Fruit fly (Drosophila melanogaster) whole organism, embryonic: Measurements from ENCODE around the gene sob.

Experiments
- Blimp-1 ChIP-seq: fragments of 200-800 bp; sonication (Bioruptor generic); optimal IDR thresholded peaks from 3 replicates; lab custom pipeline; 2018; ENCODE audit warnings: missing biosample characterization, missing genetic modification characterization, mild to moderate bottlenecking, moderate library complexity, missing genetic modification reagents
- CG10267 ChIP-seq: fragments of 200-800 bp; sonication (Bioruptor generic); optimal IDR thresholded peaks from 2 replicates; lab custom pipeline; 2018; ENCODE audit warnings: missing biosample characterization, mild to moderate bottlenecking, missing genetic modification characterization, moderate library complexity
- CG10979 ChIP-seq: fragments of 200-800 bp; sonication (Bioruptor generic); optimal IDR thresholded peaks from 2 replicates; lab custom pipeline; 2018; ENCODE audit warnings: missing biosample characterization, mild to moderate bottlenecking, missing genetic modification characterization, moderate library complexity
- CG11085 ChIP-seq: fragments of 200-800 bp; sonication (Bioruptor generic); IDR thresholded peaks from 2 replicates; pipeline ENCODE4 v1.3.6; 2022; ENCODE audit warnings: missing biosample characterization, missing genetic modification characterization
- CG12391 ChIP-seq: fragments of 200-800 bp; sonication (Bioruptor generic); optimal IDR thresholded peaks from 3 replicates; lab custom pipeline; 2018; ENCODE audit warnings: missing biosample characterization, mild to moderate bottlenecking, missing genetic modification characterization, moderate library complexity
- CG13287 ChIP-seq: fragments of 200-800 bp; sonication (Bioruptor generic); IDR thresholded peaks from 2 replicates; pipeline ENCODE4 v1.3.6; 2022; ENCODE audit warnings: missing biosample characterization, missing genetic modification characterization; ENCODE audit not compliant: partially characterized antibody
- CG14860 ChIP-seq: fragments of 200-800 bp; sonication (Bioruptor generic); IDR thresholded peaks from 3 replicates; pipeline ENCODE4 v1.3.6; 2022; ENCODE audit warnings: missing biosample characterization, missing genetic modification characterization; ENCODE audit not compliant: partially characterized antibody
- CG1529 ChIP-seq: fragments of 200-800 bp; sonication (Bioruptor generic); optimal IDR thresholded peaks from 3 replicates; lab custom pipeline; 2018; ENCODE audit warnings: missing biosample characterization, missing genetic modification characterization
- CG17829 ChIP-seq: fragments of 200-800 bp; optimal IDR thresholded peaks from 2 replicates; lab custom pipeline; 2019; ENCODE audit warnings: missing biosample characterization, mild to moderate bottlenecking, missing genetic modification characterization, moderate library complexity
- CG2712 ChIP-seq: fragments of 200-800 bp; optimal IDR thresholded peaks from 3 replicates; lab custom pipeline; 2019; ENCODE audit warnings: missing biosample characterization, mild to moderate bottlenecking, missing genetic modification characterization, moderate library complexity
- CG3281 ChIP-seq: fragments of 200-800 bp; sonication (Bioruptor generic); optimal IDR thresholded peaks from 3 replicates; lab custom pipeline; 2017; ENCODE audit warnings: missing biosample characterization, mild to moderate bottlenecking, missing genetic modification characterization
- CG3726 ChIP-seq: fragments of 200-800 bp; sonication (Bioruptor generic); IDR thresholded peaks from 3 replicates; pipeline ENCODE4, ENCODE4 v1.3.6; 2022; ENCODE audit warnings: missing biosample characterization, missing genetic modification characterization
- CG3847 ChIP-seq: fragments of 200-800 bp; sonication (Bioruptor generic); IDR thresholded peaks from 2 replicates; pipeline ENCODE4 v1.3.6; 2022; ENCODE audit warnings: missing biosample characterization, missing genetic modification characterization
- CG4424 ChIP-seq: fragments of 200-800 bp; sonication (Bioruptor generic); optimal IDR thresholded peaks from 3 replicates; lab custom pipeline; 2016; ENCODE audit warnings: missing biosample characterization, missing genetic modification characterization
- CG4730 ChIP-seq: fragments of 200-800 bp; sonication (Bioruptor generic); IDR thresholded peaks from 2 replicates; pipeline ENCODE4 v1.3.6; 2022; ENCODE audit warnings: missing biosample characterization, missing genetic modification characterization
- CG6254 ChIP-seq: fragments of 200-800 bp; sonication (Bioruptor generic); optimal IDR thresholded peaks from 3 replicates; lab custom pipeline; 2017; ENCODE audit warnings: mild to moderate bottlenecking, missing biosample characterization, missing genetic modification reagents, missing genetic modification characterization
- CG6689 ChIP-seq: fragments of 200-800 bp; sonication (Bioruptor generic); IDR thresholded peaks from 2 replicates; pipeline ENCODE4 v1.3.6; 2022; ENCODE audit warnings: missing biosample characterization, missing genetic modification characterization
- CG7357 ChIP-seq: fragments of 200-800 bp; sonication (Bioruptor generic); IDR thresholded peaks from 3 replicates; pipeline ENCODE4 v1.3.6; 2022; ENCODE audit warnings: missing biosample characterization, missing genetic modification characterization
- CG7372 ChIP-seq: fragments of 200-800 bp; sonication (Bioruptor generic); IDR thresholded peaks from 2 replicates; pipeline ENCODE4 v1.3.6; 2022; ENCODE audit warnings: missing biosample characterization, missing genetic modification characterization
- CG7963 ChIP-seq: fragments of 200-800 bp; sonication (Bioruptor generic); IDR thresholded peaks from 3 replicates; pipeline ENCODE4 v1.3.6; 2022; ENCODE audit warnings: missing biosample characterization, missing genetic modification characterization; ENCODE audit not compliant: partially characterized antibody
- CG8290 ChIP-seq, 3 experiments: fragments of 200-800 bp; sonication (Bioruptor generic); optimal IDR thresholded peaks; 2 replicates each; lab custom pipeline; 2016 to 2019; ENCODE audit warnings: missing biosample characterization in 3 of 3, missing genetic modification characterization in 3 of 3, mild to moderate bottlenecking in 2 of 3, moderate library complexity in 1 of 3
- CG8388 ChIP-seq: fragments of 200-800 bp; sonication (Bioruptor generic); optimal IDR thresholded peaks from 2 replicates; lab custom pipeline; 2019; ENCODE audit warnings: missing biosample characterization, mild to moderate bottlenecking, missing genetic modification characterization, moderate library complexity
- CG8478 ChIP-seq: fragments of >200 bp; optimal IDR thresholded peaks from 2 replicates; lab custom pipeline; 2018
- CG9727 ChIP-seq: fragments of 200-800 bp; sonication (Bioruptor generic); optimal IDR thresholded peaks from 3 replicates; lab custom pipeline; 2017; ENCODE audit warnings: missing biosample characterization, mild to moderate bottlenecking, missing genetic modification characterization
- HLH54F ChIP-seq: fragments of 200-800 bp; sonication (Bioruptor generic); optimal IDR thresholded peaks from 3 replicates; lab custom pipeline; 2016; ENCODE audit warnings: missing biosample characterization, missing genetic modification characterization
- Hr51 ChIP-seq, 2 experiments: fragments of 200-800 bp; sonication (Bioruptor generic); optimal IDR thresholded peaks; 2 replicates in 1 of 2; 3 replicates in 1 of 2; lab custom pipeline; 2016 to 2018; ENCODE audit warnings: missing biosample characterization in 2 of 2, missing genetic modification characterization in 2 of 2, mild to moderate bottlenecking in 1 of 2, moderate library complexity in 1 of 2
- Lhr ChIP-seq: fragments of 200-800 bp; sonication (Bioruptor generic); optimal IDR thresholded peaks from 3 replicates; lab custom pipeline; 2017; ENCODE audit warnings: mild to moderate bottlenecking, missing biosample characterization, missing genetic modification reagents, missing genetic modification characterization
- Med ChIP-seq: fragments of 200-800 bp; sonication (Bioruptor generic); peaks from one replicate; lab custom pipeline; 2016; ENCODE audit warnings: missing biosample characterization, missing genetic modification characterization, mild to moderate bottlenecking, inconsistent platforms, moderate library complexity
- Oaz ChIP-seq: fragments of 200-800 bp; sonication (Bioruptor generic); IDR thresholded peaks from 2 replicates; pipeline ENCODE4 v1.3.6; 2022; ENCODE audit warnings: missing biosample characterization, missing genetic modification characterization
- Sin3A ChIP-seq: fragments of >200 bp; optimal IDR thresholded peaks from 2 replicates; lab custom pipeline; 2018
- Sox102F ChIP-seq: fragments of 200-800 bp; sonication (Bioruptor generic); optimal IDR thresholded peaks from 2 replicates; lab custom pipeline; 2018; ENCODE audit warnings: missing biosample characterization, mild to moderate bottlenecking, missing genetic modification characterization, moderate library complexity
- br ChIP-seq: fragments of >200 bp; optimal IDR thresholded peaks from 2 replicates; lab custom pipeline; 2017
- cad ChIP-seq: fragments of >200 bp; optimal IDR thresholded peaks from 2 replicates; lab custom pipeline; 2017; ENCODE audit warnings: missing biosample characterization, missing genetic modification characterization
- ci ChIP-seq: fragments of 200-800 bp; sonication (Bioruptor generic); IDR thresholded peaks from 3 replicates; pipeline ENCODE4 v1.3.6; 2022; ENCODE audit warnings: missing biosample characterization, missing genetic modification characterization
- croc ChIP-seq: fragments of 200-800 bp; sonication (Bioruptor generic); conservative IDR thresholded peaks from 3 replicates; pipeline ENCODE4 v1.3.6; 2022; ENCODE audit warnings: missing biosample characterization, missing genetic modification characterization
- cwo ChIP-seq: fragments of 200-800 bp; sonication (Bioruptor generic); optimal IDR thresholded peaks from 3 replicates; lab custom pipeline; 2017; ENCODE audit warnings: missing biosample characterization, missing genetic modification characterization, mild to moderate bottlenecking, moderate library complexity, missing genetic modification reagents
- dan ChIP-seq: fragments of 200-800 bp; sonication (Bioruptor generic); IDR thresholded peaks from 2 replicates; pipeline ENCODE4 v1.3.6; 2022; ENCODE audit warnings: missing biosample characterization, missing genetic modification characterization
- eve ChIP-seq, 2 experiments: fragments of >200 bp; optimal IDR thresholded peaks; 2 replicates each; lab custom pipeline; 2017; ENCODE audit warnings: missing biosample characterization in 2 of 2, missing genetic modification characterization in 2 of 2
- fd96Cb ChIP-seq: fragments of 200-800 bp; sonication (Bioruptor generic); optimal IDR thresholded peaks from 2 replicates; lab custom pipeline; 2018; ENCODE audit warnings: missing biosample characterization, mild to moderate bottlenecking, missing genetic modification characterization, moderate library complexity
- ftz-f1 ChIP-seq: fragments of 200-800 bp; sonication (Bioruptor generic); optimal IDR thresholded peaks from 2 replicates; lab custom pipeline; 2016; ENCODE audit warnings: missing biosample characterization, missing genetic modification characterization
- gem ChIP-seq: fragments of 200-800 bp; sonication (Bioruptor generic); optimal IDR thresholded peaks from 2 replicates; lab custom pipeline; 2019; ENCODE audit warnings: missing biosample characterization, mild to moderate bottlenecking, missing genetic modification characterization, moderate library complexity
- gro ChIP-seq: fragments of 200-800 bp; sonication (Bioruptor generic); optimal IDR thresholded peaks from 2 replicates; lab custom pipeline; 2016; ENCODE audit warnings: missing biosample characterization, missing genetic modification characterization
- h ChIP-seq: fragments of >200 bp; optimal IDR thresholded peaks from 2 replicates; lab custom pipeline; 2017
- ind ChIP-seq: fragments of 200-800 bp; sonication (Bioruptor generic); optimal IDR thresholded peaks from 3 replicates; lab custom pipeline; 2016; ENCODE audit warnings: missing biosample characterization, missing genetic modification characterization
- lov ChIP-seq, 2 experiments: fragments of 200-800 bp in 1 of 2; fragments of >200 bp in 1 of 2; sonication (Bioruptor generic) in 1 of 2; IDR thresholded peaks in 1 of 2; optimal IDR thresholded peaks in 1 of 2; 2 replicates in 1 of 2; 3 replicates in 1 of 2; pipeline versions ENCODE4 v1.3.6 to Lab custom; 2017 to 2022; ENCODE audit warnings: missing biosample characterization in 1 of 2, missing genetic modification characterization in 1 of 2
- odd ChIP-seq: fragments of 200-800 bp; sonication (Bioruptor generic); optimal IDR thresholded peaks from 2 replicates; lab custom pipeline; 2017; ENCODE audit warnings: missing biosample characterization, mild to moderate bottlenecking, missing genetic modification characterization
- phol ChIP-seq: fragments of 200-800 bp; sonication (Bioruptor generic); optimal IDR thresholded peaks from 3 replicates; lab custom pipeline; 2018; ENCODE audit warnings: missing biosample characterization, mild to moderate bottlenecking, missing genetic modification characterization, moderate library complexity
- pnt ChIP-seq: fragments of 200-800 bp; sonication (Bioruptor generic); optimal IDR thresholded peaks from 3 replicates; lab custom pipeline; 2016; ENCODE audit warnings: missing biosample characterization, missing genetic modification characterization
- ro ChIP-seq: fragments of 200-800 bp; sonication (Bioruptor generic); IDR thresholded peaks from 2 replicates; pipeline ENCODE4 v1.3.6; 2022; ENCODE audit warnings: missing biosample characterization, missing genetic modification characterization
- toy ChIP-seq: fragments of 200-800 bp; sonication (Bioruptor generic); IDR thresholded peaks from 2 replicates; pipeline ENCODE4 v1.3.6; 2022; ENCODE audit warnings: missing biosample characterization, missing genetic modification characterization
- trem ChIP-seq: fragments of 200-800 bp; optimal IDR thresholded peaks from 3 replicates; lab custom pipeline; 2019; ENCODE audit warnings: missing biosample characterization, mild to moderate bottlenecking, missing genetic modification characterization, moderate library complexity
- usp ChIP-seq: fragments of >200 bp; optimal IDR thresholded peaks from 2 replicates; lab custom pipeline; 2017; ENCODE audit warnings: missing biosample characterization, missing genetic modification characterization

The sob gene

dm6 chr2L:3543062-3543461, 37.5 kb downstream of the sob start (continued):
- TF ChIP-seq CG3726 (GFP tag; lab: Robert Waterston, UW) = no peak
- peak; percentile 15 for TF ChIP-seq CG6254 (GFP tag; lab: Kevin White, UChicago)
- no peak for TF ChIP-seq usp (GFP tag; lab: Kevin White, UChicago)
- no peak for TF ChIP-seq HLH54F (GFP tag; lab: Kevin White, UChicago)
- TF ChIP-seq CG3847 (GFP tag; lab: Robert Waterston, UW) = no peak
- TF ChIP-seq CG7963 (GFP tag; lab: Robert Waterston, UW) = no peak
- no peak for TF ChIP-seq odd (GFP tag; lab: Kevin White, UChicago)
- no peak for TF ChIP-seq CG1529
- no peak for TF ChIP-seq CG6689 (GFP tag; lab: Robert Waterston, UW)
- no peak for TF ChIP-seq CG14860 (GFP tag; lab: Robert Waterston, UW)
- TF ChIP-seq Oaz (GFP tag; lab: Robert Waterston, UW) = no peak
- TF ChIP-seq CG8478 (lab: Kevin White, UChicago) = no peak
- TF ChIP-seq CG8290 (GFP tag; optimal IDR thresholded peaks at IDR 0.05; lab: Kevin White, UChicago) = no peak
- TF ChIP-seq CG8290 (tag; optimal IDR thresholded peaks at IDR 0.05; lab: Kevin White, UChicago) = no peak
- TF ChIP-seq CG2712 = peak; percentile 53
- TF ChIP-seq CG4424 = no peak
- no peak for TF ChIP-seq CG11085 (GFP tag; lab: Robert Waterston, UW)
- TF ChIP-seq CG3281 (GFP tag; lab: Kevin White, UChicago) = no peak
- no peak for TF ChIP-seq h (lab: Kevin White, UChicago)
- peak; percentile 28 for TF ChIP-seq Med (GFP tag; lab: Kevin White, UChicago)
- TF ChIP-seq CG10267 = no peak
- no peak for TF ChIP-seq dan (GFP tag; lab: Robert Waterston, UW)
- TF ChIP-seq lov (optimal IDR thresholded peaks at IDR 0.05; lab: Kevin White, UChicago) = no peak
- no peak for TF ChIP-seq lov (GFP tag; IDR thresholded peaks at IDR 0.05; lab: Robert Waterston, UW)
- no peak for TF ChIP-seq Lhr (GFP tag; lab: Kevin White, UChicago)
- TF ChIP-seq CG7372 (GFP tag; lab: Robert Waterston, UW) = no peak
- no peak for TF ChIP-seq cwo (GFP tag; lab: Kevin White, UChicago)
- TF ChIP-seq CG17829 (tag; lab: Kevin White, UChicago) = peak; percentile 18
- no peak for TF ChIP-seq ci (GFP tag; lab: Robert Waterston, UW)
- TF ChIP-seq phol (tag; lab: Kevin White, UChicago) = peak; percentile 24
- TF ChIP-seq br (lab: Kevin White, UChicago) = no peak
- TF ChIP-seq cad (GFP tag; lab: Kevin White, UChicago) = no peak
- no peak for TF ChIP-seq Sin3A (lab: Kevin White, UChicago)
- no peak for TF ChIP-seq Blimp-1 (GFP tag; lab: Kevin White, UChicago)
- peak; percentile 29 for TF ChIP-seq gem (tag; lab: Kevin White, UChicago)
- TF ChIP-seq CG12391 (tag; lab: Kevin White, UChicago) = peak; percentile 8
- no peak for TF ChIP-seq CG4730 (GFP tag; lab: Robert Waterston, UW)
- no peak for TF ChIP-seq CG7357 (GFP tag; lab: Robert Waterston, UW)
- peak; percentile 4 for TF ChIP-seq CG8388
- no peak for TF ChIP-seq CG13287 (GFP tag; lab: Robert Waterston, UW)
- TF ChIP-seq fd96Cb (tag; lab: Kevin White, UChicago) = peak; percentile 7
- TF ChIP-seq ftz-f1 = no peak
- TF ChIP-seq eve (GFP tag; optimal IDR thresholded peaks at IDR 0.05; lab: Kevin White, UChicago) = no peak
- TF ChIP-seq toy = no peak
- no peak for TF ChIP-seq trem
- TF ChIP-seq croc (GFP tag; lab: Robert Waterston, UW) = peak; percentile 30; the same call in 1 of the 3 replicates
- TF ChIP-seq CG10979 (tag; lab: Kevin White, UChicago) = peak; percentile 41
- no peak for TF ChIP-seq Hr51 (GFP tag; optimal IDR thresholded peaks at IDR 0.05; lab: Kevin White, UChicago)
- peak; percentile 3 for TF ChIP-seq CG9727 (GFP tag; lab: Kevin White, UChicago)
- no peak for TF ChIP-seq ind
- TF ChIP-seq pnt = no peak
- TF ChIP-seq ro (GFP tag; lab: Robert Waterston, UW) = no peak
- TF ChIP-seq Sox102F = no peak
- TF ChIP-seq gro = no peak
